Worm (Caenorhabditis elegans): ENCODE results near the gene ZK1236.9.

DNA sequence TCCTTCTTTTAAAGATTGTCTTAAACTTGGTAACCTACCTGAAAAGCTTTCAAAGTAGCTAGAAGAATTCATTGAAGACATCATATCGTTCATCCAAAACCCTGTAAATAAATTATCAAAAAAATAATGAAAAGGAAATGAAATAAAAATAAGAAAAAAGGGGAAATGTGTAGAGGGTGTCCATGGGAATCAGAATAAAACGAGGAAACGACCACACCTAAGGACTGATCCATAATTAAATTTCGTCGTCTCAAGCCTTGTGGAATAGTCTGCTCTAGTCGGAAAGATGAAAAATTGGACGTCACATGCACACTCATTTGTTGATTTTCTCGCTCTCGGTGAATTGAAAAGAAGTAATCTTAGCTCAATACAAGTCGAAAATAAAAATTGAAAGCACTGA is at the start of gene ZK1236.9:
- TF ChIP-seq ham-2 (GFP tag; optimal IDR thresholded peaks at IDR 0.05), result no peak
- TF ChIP-seq nhr-76 (tag; optimal IDR thresholded peaks at IDR 0.05), result no peak
- TF ChIP-seq pha-4 (tag; optimal IDR thresholded peaks at IDR 0.05), result no peak
- no peak for TF ChIP-seq unc-62 (GFP tag; optimal IDR thresholded peaks at IDR 0.05)
- no peak for TF ChIP-seq blmp-1 (tag; optimal IDR thresholded peaks at IDR 0.05)
- TF ChIP-seq elt-3 (tag; optimal IDR thresholded peaks at IDR 0.05), result no peak
- TF ChIP-seq snpc-4 (tag; optimal IDR thresholded peaks at IDR 0.05), result no peak
- no peak for TF ChIP-seq ceh-83 (GFP tag; optimal IDR thresholded peaks at IDR 0.05)
- TF ChIP-seq nhr-237 (tag; optimal IDR thresholded peaks at IDR 0.05), result no peak
- TF ChIP-seq cnd-1 (tag; optimal IDR thresholded peaks at IDR 0.05), result no peak
- TF ChIP-seq ceh-43 (GFP tag; optimal IDR thresholded peaks at IDR 0.05), result no peak
- TF ChIP-seq ztf-11 (tag; optimal IDR thresholded peaks at IDR 0.05), result no peak

All from whole organism, mixed stage, embryonic.